Worm (Caenorhabditis elegans) whole organism, L2 larva: ENCODE results near the gene eif-2A.

Source experiments
- C34F6.9 ChIP-seq: fragments of 150-350 bp; optimal IDR thresholded peaks from 2 replicates; lab custom pipeline; 2014; ENCODE audit warnings: missing biosample characterization, missing genetic modification characterization
- F13H6.1 ChIP-seq: sonication (generic microtip); optimal IDR thresholded peaks from 2 replicates; lab custom pipeline; 2016; ENCODE audit warnings: missing genetic modification characterization, missing compliant biosample characterization
- ZK546.5 ChIP-seq: sonication (generic microtip); optimal IDR thresholded peaks from 2 replicates; lab custom pipeline; 2017; ENCODE audit warnings: missing biosample characterization, missing genetic modification characterization
- blmp-1 ChIP-seq: sonication (generic microtip); optimal IDR thresholded peaks from 2 replicates; lab custom pipeline; 2017; ENCODE audit warnings: missing genetic modification characterization, mild to moderate bottlenecking, missing compliant biosample characterization, antibody characterized with exemption, moderate library complexity; ENCODE audit not compliant: insufficient read depth
- ceh-16 ChIP-seq: fragments of 150-350 bp; optimal IDR thresholded peaks from 2 replicates; lab custom pipeline; 2014; ENCODE audit warnings: missing biosample characterization, missing genetic modification characterization
- ceh-82 ChIP-seq: fragments of 150-350 bp; optimal IDR thresholded peaks from 2 replicates; lab custom pipeline; 2014; ENCODE audit warnings: missing biosample characterization, missing genetic modification characterization
- crh-2 ChIP-seq: sonication (generic microtip); optimal IDR thresholded peaks from 2 replicates; lab custom pipeline; 2017; ENCODE audit warnings: missing biosample characterization, missing genetic modification characterization
- dmd-4 ChIP-seq: sonication (generic microtip); optimal IDR thresholded peaks from 2 replicates; lab custom pipeline; 2017; ENCODE audit warnings: missing biosample characterization, missing genetic modification characterization
- egl-27 ChIP-seq: sonication (generic microtip); optimal IDR thresholded peaks from 3 replicates; lab custom pipeline; 2017; ENCODE audit warnings: missing biosample characterization, missing genetic modification reagents, missing genetic modification characterization
- elt-1 ChIP-seq: fragments of 150-350 bp; optimal IDR thresholded peaks from 2 replicates; lab custom pipeline; 2014; ENCODE audit warnings: missing biosample characterization, missing genetic modification characterization
- fos-1 ChIP-seq: fragments of 150-350 bp; optimal IDR thresholded peaks from 2 replicates; lab custom pipeline; 2014; ENCODE audit warnings: missing biosample characterization, missing genetic modification characterization
- gmeb-1 ChIP-seq: fragments of 150-350 bp; optimal IDR thresholded peaks from 2 replicates; lab custom pipeline; 2014; ENCODE audit warnings: missing biosample characterization, missing genetic modification characterization
- lsy-2 ChIP-seq, 2 experiments: fragments of 150-350 bp in 1 of 2; sonication (generic microtip) in 1 of 2; optimal IDR thresholded peaks; 2 replicates each; lab custom pipeline; 2014 to 2017; ENCODE audit warnings: missing biosample characterization in 2 of 2, missing genetic modification characterization in 2 of 2
- nhr-10 ChIP-seq: sonication (generic microtip); optimal IDR thresholded peaks from 2 replicates; lab custom pipeline; 2017; ENCODE audit warnings: missing biosample characterization, missing genetic modification characterization
- nhr-12 ChIP-seq: fragments of 150-350 bp; optimal IDR thresholded peaks from 2 replicates; lab custom pipeline; 2014; ENCODE audit warnings: missing biosample characterization, missing genetic modification characterization
- nhr-129 ChIP-seq: fragments of 150-350 bp; optimal IDR thresholded peaks from 2 replicates; lab custom pipeline; 2014; ENCODE audit warnings: missing biosample characterization, missing genetic modification characterization
- nhr-21 ChIP-seq: fragments of 150-350 bp; optimal IDR thresholded peaks from 2 replicates; lab custom pipeline; 2014; ENCODE audit warnings: missing biosample characterization, missing genetic modification characterization
- nhr-237 ChIP-seq: fragments of 150-350 bp; optimal IDR thresholded peaks from 2 replicates; lab custom pipeline; 2014; ENCODE audit warnings: missing biosample characterization, missing genetic modification characterization
- nhr-25 ChIP-seq: fragments of 150-350 bp; sonication (generic microtip); optimal IDR thresholded peaks from 3 replicates; lab custom pipeline; 2014; ENCODE audit warnings: missing biosample characterization, missing genetic modification characterization
- nhr-77 ChIP-seq: fragments of 150-350 bp; optimal IDR thresholded peaks from 2 replicates; lab custom pipeline; 2014; ENCODE audit warnings: missing biosample characterization, missing genetic modification characterization
- peb-1 ChIP-seq: fragments of 150-350 bp; optimal IDR thresholded peaks from 2 replicates; lab custom pipeline; 2014; ENCODE audit warnings: missing biosample characterization, missing genetic modification characterization
- sem-4 ChIP-seq: fragments of 150-350 bp; optimal IDR thresholded peaks from 2 replicates; lab custom pipeline; 2014; ENCODE audit warnings: missing biosample characterization, missing genetic modification reagents, missing genetic modification characterization
- sma-3 ChIP-seq: sonication (generic microtip); optimal IDR thresholded peaks from 2 replicates; lab custom pipeline; 2016; ENCODE audit warnings: missing genetic modification reagents, missing genetic modification characterization, missing compliant biosample characterization
- sma-9 ChIP-seq, 2 experiments: fragments of 150-350 bp in 1 of 2; sonication (generic microtip) in 1 of 2; optimal IDR thresholded peaks; 2 replicates each; lab custom pipeline; 2014 to 2016; ENCODE audit warnings: missing genetic modification characterization in 2 of 2, mild to moderate bottlenecking in 1 of 2, missing biosample characterization in 1 of 2, missing compliant biosample characterization in 1 of 2, missing genetic modification reagents in 1 of 2, moderate library complexity in 1 of 2
- snpc-4 ChIP-seq: fragments of 150-350 bp; optimal IDR thresholded peaks from 2 replicates; lab custom pipeline; 2014; ENCODE audit warnings: missing biosample characterization, missing genetic modification characterization
- unc-39 ChIP-seq: fragments of 150-350 bp; optimal IDR thresholded peaks from 2 replicates; lab custom pipeline; 2014; ENCODE audit warnings: missing biosample characterization, missing genetic modification characterization
- unc-55 ChIP-seq: fragments of 150-350 bp; sonication (generic microtip); optimal IDR thresholded peaks from 3 replicates; lab custom pipeline; 2014; ENCODE audit warnings: missing biosample characterization, missing genetic modification reagents, missing genetic modification characterization
- unc-62 ChIP-seq: fragments of 150-350 bp; optimal IDR thresholded peaks from 2 replicates; lab custom pipeline; 2014; ENCODE audit warnings: missing biosample characterization, missing genetic modification reagents, missing genetic modification characterization
- ztf-11 ChIP-seq: sonication (generic microtip); optimal IDR thresholded peaks from 2 replicates; lab custom pipeline; 2017; ENCODE audit warnings: missing biosample characterization, missing genetic modification characterization
- ztf-4 ChIP-seq: fragments of 150-350 bp; optimal IDR thresholded peaks from 2 replicates; lab custom pipeline; 2014; ENCODE audit warnings: missing biosample characterization, missing genetic modification characterization

The eif-2A gene

DNA sequence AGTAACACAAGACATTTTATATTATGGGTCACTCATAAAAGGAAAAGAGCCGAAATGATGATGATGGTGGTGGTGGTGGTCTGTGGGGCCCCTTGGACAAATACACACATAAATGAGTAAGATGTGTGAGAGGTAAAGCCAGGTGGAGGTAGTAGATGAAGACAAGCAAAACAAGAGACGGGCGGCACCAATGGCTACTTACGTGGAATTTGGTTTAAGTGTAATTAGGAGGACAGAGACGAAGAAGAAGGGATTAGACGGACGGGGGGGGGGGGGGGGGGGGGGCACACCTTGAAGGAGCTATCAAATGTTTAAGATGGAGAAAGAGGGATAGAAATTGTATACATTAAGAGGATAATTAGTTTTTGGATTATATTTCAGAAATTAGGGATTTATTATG lies 41.8 kb upstream of the eif-2A start:
- TF ChIP-seq ceh-82 (tag; lab: Kevin White, UChicago) (no peak), unc-62 (GFP tag; lab: Kevin White, UChicago) (no peak), nhr-21 (tag; lab: Kevin White, UChicago) (no peak), nhr-77 (tag; lab: Kevin White, UChicago) (no peak), dmd-4 (tag; lab: Kevin White, UChicago) (no peak), elt-1 (tag; lab: Kevin White, UChicago) (no peak), sma-9 (GFP tag; optimal IDR thresholded peaks at IDR 0.05; lab: Kevin White, UChicago) (no peak), sma-9 (tag; optimal IDR thresholded peaks at IDR 0.05; lab: Kevin White, UChicago) (no peak), F13H6.1 (tag; lab: Kevin White, UChicago) (no peak), sem-4 (tag; lab: Kevin White, UChicago) (no peak), C34F6.9 (no peak), peb-1 (no peak), nhr-237 (tag; lab: Kevin White, UChicago) (no peak), snpc-4 (tag; lab: Kevin White, UChicago) (no peak), ZK546.5 (no peak), blmp-1 (tag; lab: Kevin White, UChicago) (no peak), nhr-129 (tag; lab: Kevin White, UChicago) (no peak)
- TF ChIP-seq, all 48 proteins: peak for 0

- TF ChIP-seq fos-1 (tag; lab: Kevin White, UChicago) = no peak
- TF ChIP-seq lsy-2 (tag; optimal IDR thresholded peaks at IDR 0.05; lab: Kevin White, UChicago) = peak in 1 of 2 experiments; percentile 17
Observed at ce11 chrII:10377901-10378300, 38.7 kb upstream of the eif-2A start.

ce11 chrII:10379546-10379945 lies 37.1 kb upstream of the eif-2A start:
- TF ChIP-seq egl-27 (tag; lab: Kevin White, UChicago) (no peak), ceh-16 (tag; lab: Kevin White, UChicago) (no peak), nhr-10 (tag; lab: Kevin White, UChicago) (no peak), snpc-4 (tag; lab: Kevin White, UChicago) (no peak), C34F6.9 (peak; percentile 28), nhr-12 (tag; lab: Kevin White, UChicago) (no peak), unc-39 (tag; lab: Kevin White, UChicago) (no peak), unc-55 (peak; percentile 27), ztf-11 (tag; lab: Kevin White, UChicago) (no peak)

ce11 chrII:10382247-10382646 lies 34.4 kb upstream of the eif-2A start:
- TF ChIP-seq egl-27 (tag; lab: Kevin White, UChicago) (no peak), sem-4 (tag; lab: Kevin White, UChicago) (peak; percentile 76), ztf-4 (peak; percentile 12), C34F6.9 (peak; percentile 26), crh-2 (tag; lab: Kevin White, UChicago) (peak; percentile 34), nhr-21 (tag; lab: Kevin White, UChicago) (peak; percentile 1), ceh-16 (tag; lab: Kevin White, UChicago) (peak; percentile 47), unc-62 (GFP tag; lab: Kevin White, UChicago) (no peak), gmeb-1 (tag; lab: Kevin White, UChicago) (peak; percentile 49), sma-9 (GFP tag; optimal IDR thresholded peaks at IDR 0.05; lab: Kevin White, UChicago) (peak; percentile 74), sma-9 (tag; optimal IDR thresholded peaks at IDR 0.05; lab: Kevin White, UChicago) (no peak), F13H6.1 (tag; lab: Kevin White, UChicago) (peak; percentile 83), sma-3 (GFP tag; lab: Kevin White, UChicago) (peak; percentile 35), nhr-25 (peak; percentile 81), peb-1 (no peak), blmp-1 (tag; lab: Kevin White, UChicago) (peak; percentile 40), lsy-2 (tag; optimal IDR thresholded peaks at IDR 0.05; lab: Kevin White, UChicago) (peak in 1 of 2 experiments; percentile 50), fos-1 (tag; lab: Kevin White, UChicago) (peak; percentile 53), nhr-10 (tag; lab: Kevin White, UChicago) (no peak), nhr-129 (tag; lab: Kevin White, UChicago) (peak; percentile 86)

- no peak for TF ChIP-seq egl-27 (tag; lab: Kevin White, UChicago)
- peak; percentile 8 for TF ChIP-seq gmeb-1 (tag; lab: Kevin White, UChicago)
- TF ChIP-seq fos-1 (tag; lab: Kevin White, UChicago) = peak; percentile 6
- TF ChIP-seq nhr-25 = peak; percentile 48
- TF ChIP-seq F13H6.1 (tag; lab: Kevin White, UChicago) = peak; percentile 43
- TF ChIP-seq crh-2 (tag; lab: Kevin White, UChicago) = peak; percentile 85
- TF ChIP-seq sma-3 (GFP tag; lab: Kevin White, UChicago) = peak; percentile 45
- TF ChIP-seq nhr-21 (tag; lab: Kevin White, UChicago) = no peak
- no peak for TF ChIP-seq lsy-2 (tag; optimal IDR thresholded peaks at IDR 0.05; lab: Kevin White, UChicago)
- peak; percentile 37 for TF ChIP-seq blmp-1 (tag; lab: Kevin White, UChicago)
- TF ChIP-seq nhr-129 (tag; lab: Kevin White, UChicago) = peak; percentile 50
Observed at ce11 chrII:10384680-10385383, 31.8 kb upstream of the eif-2A start, which contains the start of gene ztf-27. Gene ztf-27, plus strand, starts transcription at chrII:10385333.
